Worm (Caenorhabditis elegans) whole organism, midembryonic: ENCODE measurements around the gene Y51B9A.14.

Experiments
- T22C8.4 ChIP-seq: fragments of 200-800 bp; sonication (Bioruptor generic); IDR thresholded peaks from 2 replicates; pipeline ENCODE4 v1.3.6; 2022; ENCODE audit warnings: missing genetic modification characterization, missing compliant biosample characterization
- flt-1 ChIP-seq: fragments of 200-800 bp; sonication (Bioruptor generic); IDR thresholded peaks from 2 replicates; pipeline ENCODE4 v1.3.6; 2022; ENCODE audit warnings: missing genetic modification characterization, missing compliant biosample characterization
- klf-2 ChIP-seq: fragments of 200-800 bp; sonication (Bioruptor generic); conservative IDR thresholded peaks from 2 replicates; pipeline ENCODE4 v1.3.6; 2022; ENCODE audit warnings: missing genetic modification reagents, missing genetic modification characterization, missing compliant biosample characterization
- tab-1 ChIP-seq: fragments of 200-800 bp; sonication (Bioruptor generic); IDR thresholded peaks from 2 replicates; pipeline ENCODE4 v1.3.6; 2022; ENCODE audit warnings: missing genetic modification characterization, missing compliant biosample characterization

ce11 chrII:9440060-9440459 is 41.8 kb upstream of the Y51B9A.14 start, which contains the start of gene chil-17:
- no peak for TF ChIP-seq tab-1 (GFP tag; lab: Robert Waterston, UW)
- no peak for TF ChIP-seq T22C8.4
- TF ChIP-seq klf-2 (GFP tag; lab: Robert Waterston, UW), result no peak
- TF ChIP-seq flt-1, result no peak
